Fruit fly (Drosophila melanogaster) whole organism, embryonic: ENCODE data around the gene COX7B.

Experiments used
- B-H1 ChIP-seq: fragments of 200-800 bp; sonication (Bioruptor generic); IDR thresholded peaks from 3 replicates; pipeline ENCODE4 v1.3.6; 2022; ENCODE audit warnings: missing biosample characterization, missing genetic modification characterization
- Bdp1 ChIP-seq: fragments of 200-800 bp; sonication (Bioruptor generic); optimal IDR thresholded peaks from 3 replicates; lab custom pipeline; 2016; ENCODE audit warnings: missing biosample characterization, missing genetic modification characterization
- Bgb ChIP-seq: fragments of 200-800 bp; sonication (Bioruptor generic); IDR thresholded peaks from 2 replicates; pipeline ENCODE4 v1.3.6; 2022; ENCODE audit warnings: missing biosample characterization, missing genetic modification characterization; ENCODE audit not compliant: partially characterized antibody
- CG12155 ChIP-seq: fragments of 200-800 bp; sonication (Bioruptor generic); optimal IDR thresholded peaks from 3 replicates; lab custom pipeline; 2016; ENCODE audit warnings: missing biosample characterization, missing genetic modification characterization
- CG13123 ChIP-seq: fragments of 200-800 bp; sonication (Bioruptor generic); optimal IDR thresholded peaks from 2 replicates; lab custom pipeline; 2016; ENCODE audit warnings: missing biosample characterization, missing genetic modification characterization
- CG1529 ChIP-seq: fragments of 200-800 bp; sonication (Bioruptor generic); optimal IDR thresholded peaks from 3 replicates; lab custom pipeline; 2018; ENCODE audit warnings: missing biosample characterization, missing genetic modification characterization
- CG16813 ChIP-seq: fragments of 200-800 bp; sonication (Bioruptor generic); IDR thresholded peaks from 3 replicates; pipeline ENCODE4 v1.3.6; 2022; ENCODE audit warnings: missing biosample characterization, missing genetic modification characterization; ENCODE audit not compliant: partially characterized antibody
- CG17829 ChIP-seq: fragments of 200-800 bp; optimal IDR thresholded peaks from 2 replicates; lab custom pipeline; 2019; ENCODE audit warnings: missing biosample characterization, mild to moderate bottlenecking, missing genetic modification characterization, moderate library complexity
- CG17912 ChIP-seq: fragments of 200-800 bp; sonication (Bioruptor generic); optimal IDR thresholded peaks from 2 replicates; lab custom pipeline; 2018; ENCODE audit warnings: missing biosample characterization, mild to moderate bottlenecking, missing genetic modification characterization
- CG18619 ChIP-seq: fragments of 200-800 bp; sonication (Bioruptor generic); optimal IDR thresholded peaks from 3 replicates; lab custom pipeline; 2017; ENCODE audit warnings: missing biosample characterization, mild to moderate bottlenecking, missing genetic modification characterization
- CG2202 ChIP-seq: fragments of 200-800 bp; sonication (Bioruptor generic); optimal IDR thresholded peaks from 2 replicates; lab custom pipeline; 2018; ENCODE audit warnings: missing biosample characterization, mild to moderate bottlenecking, missing genetic modification characterization
- CG31224 ChIP-seq: fragments of 200-800 bp; sonication (Bioruptor generic); IDR thresholded peaks from 2 replicates; pipeline ENCODE4 v1.3.6; 2022; ENCODE audit warnings: missing biosample characterization, missing genetic modification characterization
- CG32772 ChIP-seq: fragments of 200-800 bp; sonication (Bioruptor generic); IDR thresholded peaks from 2 replicates; pipeline ENCODE4 v1.3.6; 2022; ENCODE audit warnings: missing biosample characterization, missing genetic modification characterization
- CG3995 ChIP-seq: fragments of 200-800 bp; sonication (Bioruptor generic); optimal IDR thresholded peaks from 3 replicates; lab custom pipeline; 2016; ENCODE audit warnings: missing biosample characterization, missing genetic modification characterization
- CG5953 ChIP-seq: fragments of 200-800 bp; sonication (Bioruptor generic); IDR thresholded peaks from 2 replicates; pipeline ENCODE4 v1.3.6; 2022; ENCODE audit warnings: missing biosample characterization, missing genetic modification characterization
- CG6689 ChIP-seq: fragments of 200-800 bp; sonication (Bioruptor generic); IDR thresholded peaks from 2 replicates; pipeline ENCODE4 v1.3.6; 2022; ENCODE audit warnings: missing biosample characterization, missing genetic modification characterization
- CG7556 ChIP-seq: fragments of 200-800 bp; sonication (Bioruptor generic); optimal IDR thresholded peaks from 2 replicates; lab custom pipeline; 2017; ENCODE audit warnings: missing biosample characterization, mild to moderate bottlenecking, missing genetic modification characterization
- CG7745 ChIP-seq: fragments of 200-800 bp; sonication (Bioruptor generic); optimal IDR thresholded peaks from 2 replicates; lab custom pipeline; 2018; ENCODE audit warnings: missing biosample characterization, mild to moderate bottlenecking, missing genetic modification characterization, moderate library complexity
- CG8924 ChIP-seq: fragments of 200-800 bp; optimal IDR thresholded peaks from 3 replicates; lab custom pipeline; 2019; ENCODE audit warnings: missing biosample characterization, mild to moderate bottlenecking, missing genetic modification characterization, moderate library complexity
- CG9215 ChIP-seq: fragments of 200-800 bp; sonication (Bioruptor generic); IDR thresholded peaks from 2 replicates; pipeline ENCODE4 v1.3.6; 2022; ENCODE audit warnings: missing biosample characterization, missing genetic modification characterization
- CkIIα-i1 ChIP-seq: fragments of 200-800 bp; sonication (Bioruptor generic); IDR thresholded peaks from 2 replicates; pipeline ENCODE4 v1.3.6; 2022; ENCODE audit warnings: missing biosample characterization, missing genetic modification characterization
- Doc3 ChIP-seq: fragments of 200-800 bp; sonication (Bioruptor generic); IDR thresholded peaks from 3 replicates; pipeline ENCODE4 v1.3.6; 2022; ENCODE audit warnings: missing biosample characterization, missing genetic modification characterization; ENCODE audit not compliant: partially characterized antibody
- Fer1 ChIP-seq: fragments of 200-800 bp; sonication (Bioruptor generic); optimal IDR thresholded peaks from 2 replicates; lab custom pipeline; 2017; ENCODE audit warnings: missing biosample characterization, mild to moderate bottlenecking, missing genetic modification characterization
- Hr3 ChIP-seq: fragments of 200-800 bp; sonication (Bioruptor generic); optimal IDR thresholded peaks from 3 replicates; lab custom pipeline; 2016; ENCODE audit warnings: missing biosample characterization, missing genetic modification characterization
- Lpt ChIP-seq: fragments of >200 bp; optimal IDR thresholded peaks from 2 replicates; lab custom pipeline; 2018; ENCODE audit warnings: missing biosample characterization, missing genetic modification characterization
- Mes4 ChIP-seq: fragments of 200-800 bp; sonication (Bioruptor generic); optimal IDR thresholded peaks from 2 replicates; lab custom pipeline; 2016; ENCODE audit warnings: missing biosample characterization, missing genetic modification characterization
- NC2β ChIP-seq: fragments of 200-800 bp; sonication (Bioruptor generic); optimal IDR thresholded peaks from 2 replicates; lab custom pipeline; 2016; ENCODE audit warnings: missing biosample characterization, missing genetic modification characterization
- PHDP ChIP-seq: fragments of 200-800 bp; sonication (Bioruptor generic); optimal IDR thresholded peaks from 3 replicates; lab custom pipeline; 2018; ENCODE audit warnings: missing biosample characterization, mild to moderate bottlenecking, missing genetic modification characterization, moderate library complexity
- Ravus ChIP-seq: fragments of 200-800 bp; sonication (Bioruptor generic); IDR thresholded peaks from 2 replicates; pipeline ENCODE4 v1.3.6; 2022; ENCODE audit warnings: missing biosample characterization, missing genetic modification characterization
- Scr ChIP-seq: fragments of 200-800 bp; sonication (Bioruptor generic); IDR thresholded peaks from 2 replicates; pipeline ENCODE4 v1.3.6; 2022; ENCODE audit warnings: missing biosample characterization, missing genetic modification characterization; ENCODE audit not compliant: partially characterized antibody
- Sin3A ChIP-seq: fragments of >200 bp; optimal IDR thresholded peaks from 2 replicates; lab custom pipeline; 2018
- Sry-δ ChIP-seq: fragments of 200-800 bp; sonication (Bioruptor generic); optimal IDR thresholded peaks from 2 replicates; lab custom pipeline; 2016; ENCODE audit warnings: missing biosample characterization, missing genetic modification characterization
- Usf ChIP-seq: fragments of 200-800 bp; sonication (Bioruptor generic); optimal IDR thresholded peaks from 2 replicates; lab custom pipeline; 2017; ENCODE audit warnings: missing genotype, missing biosample characterization, missing genetic modification characterization
- bbx ChIP-seq: fragments of 200-800 bp; sonication (Bioruptor generic); IDR thresholded peaks from 2 replicates; pipeline ENCODE4 v1.3.6; 2022; ENCODE audit warnings: missing biosample characterization, missing genetic modification characterization; ENCODE audit not compliant: partially characterized antibody
- cas ChIP-seq: fragments of 200-800 bp; sonication (Bioruptor generic); IDR thresholded peaks from 2 replicates; pipeline ENCODE4 v1.3.6; 2022; ENCODE audit warnings: missing biosample characterization, missing genetic modification characterization
- caup ChIP-seq: fragments of 200-800 bp; sonication (Bioruptor generic); optimal IDR thresholded peaks from 3 replicates; lab custom pipeline; 2017; ENCODE audit warnings: missing biosample characterization, mild to moderate bottlenecking, missing genetic modification characterization, moderate library complexity; ENCODE audit not compliant: severe bottlenecking
- croc ChIP-seq: fragments of 200-800 bp; sonication (Bioruptor generic); conservative IDR thresholded peaks from 3 replicates; pipeline ENCODE4 v1.3.6; 2022; ENCODE audit warnings: missing biosample characterization, missing genetic modification characterization
- crp ChIP-seq, 2 experiments: fragments of 200-800 bp; sonication (Bioruptor generic); optimal IDR thresholded peaks; 2 replicates in 1 of 2; 3 replicates in 1 of 2; lab custom pipeline; 2017; ENCODE audit warnings: missing biosample characterization in 2 of 2, missing genetic modification characterization in 2 of 2, mild to moderate bottlenecking in 1 of 2, moderate library complexity in 1 of 2
- danr ChIP-seq: fragments of 200-800 bp; sonication (Bioruptor generic); IDR thresholded peaks from 2 replicates; pipeline ENCODE4 v1.3.6; 2022; ENCODE audit warnings: missing biosample characterization, missing genetic modification characterization
- dm ChIP-seq: fragments of 200-800 bp; sonication (Bioruptor generic); optimal IDR thresholded peaks from 3 replicates; lab custom pipeline; 2016; ENCODE audit warnings: missing biosample characterization, missing genetic modification characterization
- ewg ChIP-seq: fragments of 200-800 bp; sonication (Bioruptor generic); optimal IDR thresholded peaks from 3 replicates; lab custom pipeline; 2017; ENCODE audit warnings: mild to moderate bottlenecking, missing biosample characterization, missing genetic modification reagents, missing genetic modification characterization
- gce ChIP-seq: fragments of 200-800 bp; sonication (Bioruptor generic); IDR thresholded peaks from 3 replicates; pipeline ENCODE4 v1.3.6; 2022; ENCODE audit warnings: missing biosample characterization, missing genetic modification characterization
- gro ChIP-seq: fragments of 200-800 bp; sonication (Bioruptor generic); optimal IDR thresholded peaks from 2 replicates; lab custom pipeline; 2016; ENCODE audit warnings: missing biosample characterization, missing genetic modification characterization
- lbe ChIP-seq: fragments of 200-800 bp; sonication (Bioruptor generic); optimal IDR thresholded peaks from 2 replicates; lab custom pipeline; 2016; ENCODE audit warnings: missing biosample characterization, mild to moderate bottlenecking, missing genetic modification characterization
- lmd ChIP-seq: fragments of 200-800 bp; sonication (Bioruptor generic); IDR thresholded peaks from 2 replicates; pipeline ENCODE4 v1.3.6; 2022; ENCODE audit warnings: missing biosample characterization, missing genetic modification characterization
- nerfin-2 ChIP-seq: fragments of 200-800 bp; sonication (Bioruptor generic); IDR thresholded peaks from 2 replicates; pipeline ENCODE4 v1.3.6; 2022; ENCODE audit warnings: missing biosample characterization, missing genetic modification characterization; ENCODE audit not compliant: partially characterized antibody
- odd ChIP-seq: fragments of 200-800 bp; sonication (Bioruptor generic); optimal IDR thresholded peaks from 2 replicates; lab custom pipeline; 2017; ENCODE audit warnings: missing biosample characterization, mild to moderate bottlenecking, missing genetic modification characterization
- sima ChIP-seq: fragments of 200-800 bp; sonication (Bioruptor generic); optimal IDR thresholded peaks from 2 replicates; lab custom pipeline; 2016; ENCODE audit warnings: missing biosample characterization, missing genetic modification characterization
- slou ChIP-seq: fragments of 200-800 bp; sonication (Bioruptor generic); optimal IDR thresholded peaks from 3 replicates; lab custom pipeline; 2016; ENCODE audit warnings: missing biosample characterization, missing genetic modification characterization
- sqz ChIP-seq: fragments of 200-800 bp; sonication (Bioruptor generic); optimal IDR thresholded peaks from 3 replicates; lab custom pipeline; 2018; ENCODE audit warnings: missing biosample characterization, mild to moderate bottlenecking, missing genetic modification characterization
- tna ChIP-seq: fragments of 200-800 bp; sonication (Bioruptor generic); IDR thresholded peaks from 2 replicates; pipeline ENCODE4 v1.3.6; 2022; ENCODE audit warnings: missing biosample characterization, missing genetic modification characterization; ENCODE audit not compliant: partially characterized antibody
- vvl ChIP-seq: fragments of 200-800 bp; sonication (Bioruptor generic); IDR thresholded peaks from 2 replicates; pipeline ENCODE4 v1.3.6; 2022; ENCODE audit warnings: missing biosample characterization, missing genetic modification characterization

Gene COX7B

DNA sequence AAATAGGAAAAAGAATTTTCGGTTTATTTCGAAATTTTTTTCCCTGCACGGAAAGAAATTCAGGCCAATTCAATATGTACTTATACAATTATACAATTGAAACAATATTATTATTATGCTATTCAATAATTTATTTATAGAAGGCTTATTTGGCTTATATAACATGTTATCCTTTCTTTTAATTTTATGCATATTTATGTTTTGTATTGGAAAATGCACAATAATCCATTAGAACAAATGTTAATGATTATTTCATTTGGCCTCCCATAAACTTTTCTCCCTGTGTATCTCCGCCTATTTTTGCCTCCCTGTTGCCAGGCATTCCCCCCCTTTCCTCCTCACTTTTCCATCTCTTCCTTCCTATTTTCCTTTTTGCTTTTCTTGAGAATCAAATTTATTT is 22.6 kb downstream of the COX7B start (continued):
- TF ChIP-seq Hr3 (GFP tag; lab: Kevin White, UChicago) (peak; percentile 14), sima (no peak), CG2202 (tag; lab: Kevin White, UChicago) (no peak), bbx (GFP tag; lab: Robert Waterston, UW) (no peak), lmd (GFP tag; lab: Robert Waterston, UW) (no peak; the same call in none of the 2 replicates), CG7745 (tag; lab: Kevin White, UChicago) (no peak), odd (GFP tag; lab: Kevin White, UChicago) (peak; percentile 10), dm (GFP tag; lab: Kevin White, UChicago) (no peak), CG6689 (GFP tag; lab: Robert Waterston, UW) (peak; percentile 38), crp (GFP tag; optimal IDR thresholded peaks at IDR 0.05; lab: Kevin White, UChicago) (no peak), CG7556 (peak; percentile 78), CG16813 (GFP tag; lab: Robert Waterston, UW) (no peak), NC2β (GFP tag; lab: Kevin White, UChicago) (no peak), lbe (GFP tag; lab: Kevin White, UChicago) (no peak), Doc3 (GFP tag; lab: Robert Waterston, UW) (no peak), ewg (no peak), caup (GFP tag; lab: Kevin White, UChicago) (peak; percentile 3), Usf (GFP tag; lab: Kevin White, UChicago) (no peak), CG31224 (GFP tag; lab: Robert Waterston, UW) (no peak), PHDP (tag; lab: Kevin White, UChicago) (peak; percentile 35), CG8924 (tag; lab: Kevin White, UChicago) (peak; percentile 36), Sry-δ (GFP tag; lab: Kevin White, UChicago) (no peak), slou (GFP tag; lab: Kevin White, UChicago) (no peak), danr (GFP tag; lab: Robert Waterston, UW) (no peak), tna (GFP tag; lab: Robert Waterston, UW) (no peak), CG18619 (GFP tag; lab: Kevin White, UChicago) (no peak), Mes4 (GFP tag; lab: Kevin White, UChicago) (no peak), nerfin-2 (no peak), Ravus (GFP tag; lab: Robert Waterston, UW) (no peak), CG17912 (GFP tag; lab: Kevin White, UChicago) (no peak), CG5953 (GFP tag; lab: Robert Waterston, UW) (no peak), Fer1 (GFP tag; lab: Kevin White, UChicago) (peak; percentile 53), Lpt (GFP tag; lab: Kevin White, UChicago) (no peak), Sin3A (lab: Kevin White, UChicago) (no peak), B-H1 (GFP tag; lab: Robert Waterston, UW) (no peak), Scr (GFP tag; lab: Robert Waterston, UW) (no peak), CG9215 (GFP tag; lab: Robert Waterston, UW) (peak; percentile 16; the same call in 1 of the 2 replicates), sqz (GFP tag; lab: Kevin White, UChicago) (no peak), CG17829 (tag; lab: Kevin White, UChicago) (peak; percentile 17), CG13123 (GFP tag; lab: Kevin White, UChicago) (no peak), croc (GFP tag; lab: Robert Waterston, UW) (no peak; the same call in 2 of the 3 replicates), CkIIα-i1 (GFP tag; lab: Robert Waterston, UW) (no peak), CG32772 (GFP tag; lab: Robert Waterston, UW) (0 out of 2 replicates have a peak, but pooled peaks have one; percentile 27), gro (GFP tag; lab: Kevin White, UChicago) (no peak), CG3995 (GFP tag; lab: Kevin White, UChicago) (no peak), vvl (GFP tag; lab: Robert Waterston, UW) (peak; percentile 33; the same call in 1 of the 2 replicates), Bdp1 (GFP tag; lab: Kevin White, UChicago) (no peak), cas (GFP tag; lab: Robert Waterston, UW) (no peak), gce (GFP tag; lab: Robert Waterston, UW) (no peak), CG1529 (GFP tag; lab: Kevin White, UChicago) (no peak), Bgb (GFP tag; lab: Robert Waterston, UW) (no peak), CG12155 (no peak)
